Worm (Caenorhabditis elegans) whole organism, midembryonic: ENCODE measurements around the gene C16C8.9.

Experiments
- flt-1 ChIP-seq: fragments of 200-800 bp; sonication (Bioruptor generic); IDR thresholded peaks from 2 replicates; pipeline ENCODE4 v1.3.6; 2022; ENCODE audit warnings: missing genetic modification characterization, missing compliant biosample characterization
- ref-1 ChIP-seq: fragments of 200-800 bp; sonication (Bioruptor generic); conservative IDR thresholded peaks from 2 replicates; pipeline ENCODE4 v1.3.6; 2022; ENCODE audit warnings: missing genetic modification reagents, missing genetic modification characterization, missing compliant biosample characterization
- tab-1 ChIP-seq: fragments of 200-800 bp; sonication (Bioruptor generic); IDR thresholded peaks from 2 replicates; pipeline ENCODE4 v1.3.6; 2022; ENCODE audit warnings: missing genetic modification characterization, missing compliant biosample characterization
- ztf-23 ChIP-seq: fragments of 200-800 bp; sonication (Bioruptor generic); IDR thresholded peaks from 2 replicates; pipeline ENCODE4 v1.3.6; 2022; ENCODE audit warnings: missing genetic modification reagents, missing genetic modification characterization, missing compliant biosample characterization

- TF ChIP-seq flt-1 (no peak), ztf-23 (GFP tag; lab: Robert Waterston, UW) (no peak), ref-1 (GFP tag; lab: Robert Waterston, UW) (no peak), tab-1 (GFP tag; lab: Robert Waterston, UW) (no peak)
These were observed 39.0 kb upstream of the C16C8.9 start for ce11 chrII:3502011-3502410.
